Worm (Caenorhabditis elegans) whole organism, L1 larva: ENCODE data around the gene coa-1.

ENCODE experiments used
- C04F5.9 ChIP-seq: sonication (generic microtip); optimal IDR thresholded peaks from 2 replicates; lab custom pipeline; 2016; ENCODE audit warnings: missing genetic modification characterization, missing compliant biosample characterization
- C34B4.2 ChIP-seq: sonication (generic microtip); optimal IDR thresholded peaks from 2 replicates; lab custom pipeline; 2017; ENCODE audit warnings: mild to moderate bottlenecking, missing genetic modification characterization, missing compliant biosample characterization
- Y116A8C.19 ChIP-seq: sonication (generic microtip); optimal IDR thresholded peaks from 2 replicates; lab custom pipeline; 2016; ENCODE audit warnings: missing compliant biosample characterization, missing genetic modification characterization, borderline replicate concordance
- aha-1 ChIP-seq: fragments of 150-350 bp; optimal IDR thresholded peaks from 2 replicates; lab custom pipeline; 2014; ENCODE audit warnings: missing biosample characterization, missing genetic modification characterization
- aly-2 ChIP-seq: fragments of 150-350 bp; optimal IDR thresholded peaks from 2 replicates; lab custom pipeline; 2014; ENCODE audit warnings: missing biosample characterization, missing genetic modification characterization
- ama-1 ChIP-seq: fragments of 150-350 bp; optimal IDR thresholded peaks from 2 replicates; lab custom pipeline; 2014
- blmp-1 ChIP-seq: fragments of 150-350 bp; optimal IDR thresholded peaks from 2 replicates; lab custom pipeline; 2014; ENCODE audit warnings: missing biosample characterization, missing genetic modification characterization
- ceh-63 ChIP-seq: fragments of 200-800 bp; sonication (Bioruptor generic); optimal IDR thresholded peaks from 2 replicates; lab custom pipeline; 2018; ENCODE audit warnings: mild to moderate bottlenecking, missing genetic modification characterization, missing compliant biosample characterization
- ceh-8 ChIP-seq: fragments of 200-800 bp; sonication (Bioruptor generic); optimal IDR thresholded peaks from 2 replicates; lab custom pipeline; 2018; ENCODE audit warnings: mild to moderate bottlenecking, missing genetic modification characterization, moderate library complexity, missing compliant biosample characterization
- ceh-90 ChIP-seq: sonication (generic microtip); optimal IDR thresholded peaks from 2 replicates; lab custom pipeline; 2016; ENCODE audit warnings: missing genetic modification characterization, missing compliant biosample characterization
- dpl-1 ChIP-seq, 3 experiments: fragments of 150-350 bp in 2 of 3; sonication (generic microtip) in 1 of 3; optimal IDR thresholded peaks; 2 replicates each; lab custom pipeline; 2014 to 2017; ENCODE audit warnings: missing biosample characterization in 3 of 3, missing genetic modification characterization in 3 of 3, missing genetic modification reagents in 3 of 3
- efl-1 ChIP-seq, 4 experiments: fragments of 150-350 bp; optimal IDR thresholded peaks in 3 of 4; peaks in 1 of 4; 1 replicate in 1 of 4; 2 replicates in 3 of 4; lab custom pipeline; 2014; ENCODE audit warnings: missing biosample characterization in 2 of 4, missing genetic modification characterization in 2 of 4, missing genetic modification reagents in 2 of 4
- egl-13 ChIP-seq: sonication (generic microtip); optimal IDR thresholded peaks from 2 replicates; lab custom pipeline; 2016; ENCODE audit warnings: missing genotype, missing genetic modification reagents, missing genetic modification characterization, missing compliant biosample characterization
- elt-2 ChIP-seq: sonication (generic microtip); optimal IDR thresholded peaks from 2 replicates; lab custom pipeline; 2016; ENCODE audit warnings: missing genetic modification characterization, mild to moderate bottlenecking, inconsistent platforms, missing compliant biosample characterization, missing genetic modification reagents
- elt-3 ChIP-seq, 6 experiments: fragments of 150-350 bp in 1 of 6; sonication (generic microtip); optimal IDR thresholded peaks; 2 replicates each; lab custom pipeline; 2017 to 2018; ENCODE audit warnings: missing biosample characterization in 6 of 6, missing genetic modification characterization in 6 of 6, inconsistent platforms in 1 of 6
- ets-5 ChIP-seq: fragments of 200-800 bp; sonication (Bioruptor generic); IDR thresholded peaks from 2 replicates; pipeline ENCODE4 v1.3.6; 2022; ENCODE audit warnings: missing genetic modification characterization, missing compliant biosample characterization
- fkh-10 ChIP-seq: sonication (generic microtip); optimal IDR thresholded peaks from 2 replicates; lab custom pipeline; 2017; ENCODE audit warnings: missing biosample characterization, missing genetic modification reagents, missing genetic modification characterization
- fkh-8 ChIP-seq: sonication (generic microtip); optimal IDR thresholded peaks from 2 replicates; lab custom pipeline; 2016; ENCODE audit warnings: mild to moderate bottlenecking, missing genetic modification characterization, missing compliant biosample characterization
- hpl-2 ChIP-seq: fragments of 150-350 bp; optimal IDR thresholded peaks from 2 replicates; lab custom pipeline; 2014; ENCODE audit warnings: missing biosample characterization, missing genetic modification reagents, missing genetic modification characterization
- isw-1 ChIP-seq: fragments of 200-800 bp; sonication (Bioruptor generic); IDR thresholded peaks from 2 replicates; pipeline ENCODE4 v1.3.6; 2022; ENCODE audit warnings: missing genetic modification characterization, missing compliant biosample characterization
- lin-13 ChIP-seq: fragments of 150-350 bp; optimal IDR thresholded peaks from 2 replicates; lab custom pipeline; 2014; ENCODE audit warnings: missing biosample characterization, missing genetic modification reagents, missing genetic modification characterization
- lin-14 ChIP-seq: fragments of 200-800 bp; sonication (Bioruptor generic); optimal IDR thresholded peaks from 2 replicates; lab custom pipeline; 2018; ENCODE audit warnings: mild to moderate bottlenecking, missing genetic modification characterization, moderate library complexity, missing compliant biosample characterization
- lin-15B ChIP-seq: fragments of 150-350 bp; sonication (generic microtip); optimal IDR thresholded peaks from 3 replicates; lab custom pipeline; 2014; ENCODE audit warnings: missing biosample characterization, missing genetic modification characterization
- lin-35 ChIP-seq, 2 experiments: fragments of 150-350 bp; optimal IDR thresholded peaks; 2 replicates each; lab custom pipeline; 2014; ENCODE audit warnings: missing biosample characterization in 2 of 2, missing genetic modification characterization in 2 of 2, missing genetic modification reagents in 2 of 2
- lin-39 ChIP-seq: fragments of 150-350 bp; optimal IDR thresholded peaks from 2 replicates; lab custom pipeline; 2014; ENCODE audit warnings: missing biosample characterization, missing genetic modification reagents, missing genetic modification characterization
- lir-3 ChIP-seq: sonication (generic microtip); optimal IDR thresholded peaks from 2 replicates; lab custom pipeline; 2016; ENCODE audit warnings: mild to moderate bottlenecking, missing genetic modification characterization, moderate library complexity, missing compliant biosample characterization; ENCODE audit not compliant: poor library complexity
- lsy-2 ChIP-seq, 2 experiments: fragments of 150-350 bp; optimal IDR thresholded peaks; 2 replicates each; lab custom pipeline; 2014; ENCODE audit warnings: missing biosample characterization in 2 of 2, missing genetic modification characterization in 2 of 2
- mdl-1 ChIP-seq, 2 experiments: fragments of 150-350 bp; optimal IDR thresholded peaks; 2 replicates each; lab custom pipeline; 2014 to 2017; ENCODE audit warnings: missing biosample characterization in 2 of 2, missing genetic modification characterization in 2 of 2, inconsistent platforms in 1 of 2
- mef-2 ChIP-seq: fragments of 150-350 bp; optimal IDR thresholded peaks from 2 replicates; lab custom pipeline; 2014; ENCODE audit warnings: missing biosample characterization, missing genetic modification characterization
- mep-1 ChIP-seq: fragments of 150-350 bp; optimal IDR thresholded peaks from 2 replicates; lab custom pipeline; 2014; ENCODE audit warnings: missing biosample characterization, missing genetic modification characterization
- nhr-11 ChIP-seq: fragments of 150-350 bp; optimal IDR thresholded peaks from 2 replicates; lab custom pipeline; 2014; ENCODE audit warnings: missing biosample characterization, missing genetic modification characterization
- nhr-12 ChIP-seq: sonication (generic microtip); optimal IDR thresholded peaks from 2 replicates; lab custom pipeline; 2017; ENCODE audit warnings: missing biosample characterization, missing genetic modification characterization
- nhr-19 ChIP-seq: fragments of 200-800 bp; sonication (Bioruptor generic); conservative IDR thresholded peaks from 2 replicates; pipeline ENCODE4 v1.3.6; 2022; ENCODE audit warnings: missing genetic modification characterization, missing compliant biosample characterization
- nhr-76 ChIP-seq: sonication (generic microtip); optimal IDR thresholded peaks from 2 replicates; lab custom pipeline; 2017; ENCODE audit warnings: missing biosample characterization, missing genetic modification characterization
- nhr-77 ChIP-seq: fragments of 150-350 bp; optimal IDR thresholded peaks from 2 replicates; lab custom pipeline; 2014; ENCODE audit warnings: missing biosample characterization, missing genetic modification characterization
- nhr-84 ChIP-seq: sonication (generic microtip); optimal IDR thresholded peaks from 2 replicates; lab custom pipeline; 2017; ENCODE audit warnings: missing biosample characterization, missing genetic modification characterization
- nhr-90 ChIP-seq: sonication (generic microtip); optimal IDR thresholded peaks from 2 replicates; lab custom pipeline; 2016; ENCODE audit warnings: mild to moderate bottlenecking, missing genetic modification characterization, missing compliant biosample characterization; ENCODE audit not compliant: poor library complexity
- pax-3 ChIP-seq: fragments of 200-800 bp; sonication (Bioruptor generic); optimal IDR thresholded peaks from 2 replicates; lab custom pipeline; 2018; ENCODE audit warnings: mild to moderate bottlenecking, missing genetic modification characterization, moderate library complexity, missing compliant biosample characterization
- pqm-1 ChIP-seq: sonication (generic microtip); optimal IDR thresholded peaks from 3 replicates; lab custom pipeline; 2017; ENCODE audit warnings: missing biosample characterization, missing genetic modification characterization
- skn-1 ChIP-seq: fragments of 150-350 bp; optimal IDR thresholded peaks from 2 replicates; lab custom pipeline; 2014; ENCODE audit warnings: missing biosample characterization, missing genetic modification characterization
- sup-37 ChIP-seq: fragments of 200-800 bp; sonication (Bioruptor generic); optimal IDR thresholded peaks from 2 replicates; lab custom pipeline; 2018; ENCODE audit warnings: mild to moderate bottlenecking, missing genetic modification characterization, missing compliant biosample characterization
- swsn-7 ChIP-seq: sonication (generic microtip); optimal IDR thresholded peaks from 2 replicates; lab custom pipeline; 2016; ENCODE audit warnings: missing genetic modification characterization, missing compliant biosample characterization
- tbx-2 ChIP-seq: sonication (generic microtip); optimal IDR thresholded peaks from 2 replicates; lab custom pipeline; 2016; ENCODE audit warnings: missing genetic modification characterization, missing compliant biosample characterization
- tlp-1 ChIP-seq: fragments of 150-350 bp; optimal IDR thresholded peaks from 2 replicates; lab custom pipeline; 2014; ENCODE audit warnings: missing biosample characterization, missing genetic modification characterization
- unc-130 ChIP-seq: fragments of 150-350 bp; optimal IDR thresholded peaks from 2 replicates; lab custom pipeline; 2017; ENCODE audit warnings: missing biosample characterization, missing genetic modification characterization, inconsistent platforms
- unc-30 ChIP-seq: sonication (generic microtip); optimal IDR thresholded peaks from 2 replicates; lab custom pipeline; 2017; ENCODE audit warnings: missing biosample characterization, missing genetic modification characterization
- unc-62 ChIP-seq: fragments of 150-350 bp; optimal IDR thresholded peaks from 2 replicates; lab custom pipeline; 2014; ENCODE audit warnings: missing biosample characterization, missing genetic modification reagents, missing genetic modification characterization
- unc-86 ChIP-seq: sonication (generic microtip); optimal IDR thresholded peaks from 2 replicates; lab custom pipeline; 2016; ENCODE audit warnings: missing genetic modification characterization, missing compliant biosample characterization
- unc-98 ChIP-seq: fragments of 200-800 bp; sonication (Bioruptor generic); IDR thresholded peaks from 2 replicates; pipeline ENCODE4 v1.3.6; 2022; ENCODE audit warnings: missing genetic modification characterization, missing compliant biosample characterization
- vab-15 ChIP-seq: sonication (generic microtip); optimal IDR thresholded peaks from 2 replicates; lab custom pipeline; 2017; ENCODE audit warnings: missing genotype, mild to moderate bottlenecking, missing genetic modification characterization, missing compliant biosample characterization
- xbp-1 ChIP-seq: sonication (generic microtip); optimal IDR thresholded peaks from 2 replicates; lab custom pipeline; 2016; ENCODE audit warnings: missing genetic modification characterization, missing compliant biosample characterization
- zip-4 ChIP-seq: fragments of 200-800 bp; sonication (Bioruptor generic); optimal IDR thresholded peaks from 2 replicates; lab custom pipeline; 2018; ENCODE audit warnings: mild to moderate bottlenecking, missing genetic modification characterization, moderate library complexity, missing compliant biosample characterization
- ztf-11 ChIP-seq, 2 experiments: sonication (generic microtip); optimal IDR thresholded peaks; 2 replicates each; lab custom pipeline; 2016 to 2017; ENCODE audit warnings: missing genetic modification characterization in 2 of 2, missing biosample characterization in 1 of 2, missing compliant biosample characterization in 1 of 2
- ztf-4 ChIP-seq: fragments of 150-350 bp; optimal IDR thresholded peaks from 2 replicates; lab custom pipeline; 2014; ENCODE audit warnings: missing biosample characterization, missing genetic modification characterization

The coa-1 gene

DNA sequence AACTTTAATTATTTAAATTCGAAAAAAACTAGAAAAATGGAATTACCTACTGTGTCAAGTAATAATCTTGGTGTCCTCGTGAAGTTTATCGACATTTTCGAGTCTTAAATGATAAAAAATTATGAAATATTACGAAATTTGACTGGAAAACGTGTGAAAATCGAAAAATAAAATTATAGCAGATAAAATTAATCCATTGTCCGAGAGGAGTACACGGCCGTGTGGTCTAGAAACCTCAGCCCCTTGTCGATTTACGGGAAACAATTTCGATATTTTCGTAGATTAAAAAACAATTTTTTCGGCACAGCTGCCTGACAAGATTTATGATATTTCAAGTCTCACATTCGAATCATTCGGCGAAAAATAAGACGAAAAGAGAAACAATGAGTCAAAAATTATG is 52.0 kb downstream of the coa-1 start, which contains the start of gene R02D3.8 (continued):
- TF ChIP-seq ceh-8 (GFP tag; lab: Kevin White, UChicago) (no peak), mef-2 (tag; lab: Kevin White, UChicago) (no peak), pax-3 (tag; lab: Kevin White, UChicago) (no peak), efl-1 (optimal IDR thresholded peaks at IDR 0.05; lab: Kevin White, UChicago) (peak; percentile 45 to 65), efl-1 (GFP tag; optimal IDR thresholded peaks at IDR 0.05 in 1 of 2; lab: Kevin White, UChicago) (peak; percentile 64 to 95), ama-1 (lab: Kevin White, UChicago) (no peak), C04F5.9 (tag; lab: Kevin White, UChicago) (no peak), lin-39 (no peak), lin-15B (tag; lab: Kevin White, UChicago) (peak; percentile 4), ztf-11 (tag; optimal IDR thresholded peaks at IDR 0.05; lab: Kevin White, UChicago) (peak in 1 of 2 experiments; percentile 46), aly-2 (no peak), ztf-4 (tag; lab: Kevin White, UChicago) (no peak), nhr-90 (tag; lab: Kevin White, UChicago) (peak; percentile 61), tlp-1 (tag; lab: Kevin White, UChicago) (no peak), dpl-1 (GFP tag; optimal IDR thresholded peaks at IDR 0.05; lab: Kevin White, UChicago) (peak; percentile 48 to 67 (median 55)), egl-13 (peak; percentile 25), Y116A8C.19 (tag; lab: Kevin White, UChicago) (no peak), elt-3 (tag; optimal IDR thresholded peaks at IDR 0.05; lab: Kevin White, UChicago) (no peak), unc-62 (GFP tag; lab: Kevin White, UChicago) (no peak), zip-4 (GFP tag; lab: Kevin White, UChicago) (no peak), vab-15 (no peak), mdl-1 (tag; optimal IDR thresholded peaks at IDR 0.05; lab: Kevin White, UChicago) (no peak), sup-37 (GFP tag; lab: Kevin White, UChicago) (no peak), nhr-77 (no peak), skn-1 (tag; lab: Kevin White, UChicago) (no peak), lin-35 (GFP tag; optimal IDR thresholded peaks at IDR 0.05; lab: Kevin White, UChicago) (peak; percentile 50 to 59), unc-98 (GFP tag; lab: Robert Waterston, UW) (no peak), unc-30 (tag; lab: Kevin White, UChicago) (no peak), C34B4.2 (tag; lab: Kevin White, UChicago) (no peak), hpl-2 (no peak), lsy-2 (tag; optimal IDR thresholded peaks at IDR 0.05; lab: Kevin White, UChicago) (peak; percentile 35 to 66), xbp-1 (tag; lab: Kevin White, UChicago) (peak; percentile 42), nhr-84 (tag; lab: Kevin White, UChicago) (no peak), nhr-76 (no peak), mep-1 (no peak), ceh-90 (tag; lab: Kevin White, UChicago) (peak; percentile 75), swsn-7 (tag; lab: Kevin White, UChicago) (peak; percentile 31), ets-5 (GFP tag; lab: Robert Waterston, UW) (no peak), pqm-1 (tag; lab: Kevin White, UChicago) (no peak), unc-86 (no peak), isw-1 (GFP tag; lab: Robert Waterston, UW) (no peak), elt-2 (no peak), ceh-63 (GFP tag; lab: Kevin White, UChicago) (no peak), nhr-12 (tag; lab: Kevin White, UChicago) (no peak), lin-14 (GFP tag; lab: Kevin White, UChicago) (peak; percentile 29), lir-3 (peak; percentile 72), tbx-2 (tag; lab: Kevin White, UChicago) (peak; percentile 21), nhr-11 (tag; lab: Kevin White, UChicago) (no peak), unc-130 (tag; lab: Kevin White, UChicago) (no peak), nhr-19 (GFP tag; lab: Robert Waterston, UW) (no peak), blmp-1 (tag; lab: Kevin White, UChicago) (no peak), aha-1 (tag; lab: Kevin White, UChicago) (no peak), fkh-10 (GFP tag; lab: Kevin White, UChicago) (no peak), lin-13 (GFP tag; lab: Kevin White, UChicago) (peak; percentile 31), fkh-8 (peak; percentile 12)
